Worm (Caenorhabditis elegans) whole organism, L1 larva: ENCODE results near the gene pals-26.
A peak's percentile ranks its signal among the peaks of the same experiment; 100 is the strongest.

Experiments used
- C04F5.9 ChIP-seq: sonication (generic microtip); optimal IDR thresholded peaks from 2 replicates; lab custom pipeline; 2016; ENCODE audit warnings: missing genetic modification characterization, missing compliant biosample characterization
- C16A3.4 ChIP-seq: fragments of 150-350 bp; optimal IDR thresholded peaks from 2 replicates; lab custom pipeline; 2014; ENCODE audit warnings: missing biosample characterization, missing genetic modification characterization
- alr-1 ChIP-seq: fragments of 200-800 bp; sonication (Bioruptor generic); optimal IDR thresholded peaks from 2 replicates; lab custom pipeline; 2018; ENCODE audit warnings: borderline replicate concordance, mild to moderate bottlenecking, missing genetic modification characterization, missing compliant biosample characterization
- aly-2 ChIP-seq: fragments of 150-350 bp; optimal IDR thresholded peaks from 2 replicates; lab custom pipeline; 2014; ENCODE audit warnings: missing biosample characterization, missing genetic modification characterization
- ama-1 ChIP-seq: fragments of 150-350 bp; optimal IDR thresholded peaks from 2 replicates; lab custom pipeline; 2014
- blmp-1 ChIP-seq: fragments of 150-350 bp; optimal IDR thresholded peaks from 2 replicates; lab custom pipeline; 2014; ENCODE audit warnings: missing biosample characterization, missing genetic modification characterization
- ceh-63 ChIP-seq: fragments of 200-800 bp; sonication (Bioruptor generic); optimal IDR thresholded peaks from 2 replicates; lab custom pipeline; 2018; ENCODE audit warnings: mild to moderate bottlenecking, missing genetic modification characterization, missing compliant biosample characterization
- ceh-90 ChIP-seq: sonication (generic microtip); optimal IDR thresholded peaks from 2 replicates; lab custom pipeline; 2016; ENCODE audit warnings: missing genetic modification characterization, missing compliant biosample characterization
- dpl-1 ChIP-seq, 3 experiments: fragments of 150-350 bp in 2 of 3; sonication (generic microtip) in 1 of 3; optimal IDR thresholded peaks; 2 replicates each; lab custom pipeline; 2014 to 2017; ENCODE audit warnings: missing biosample characterization in 3 of 3, missing genetic modification characterization in 3 of 3, missing genetic modification reagents in 3 of 3
- dsc-1 ChIP-seq: sonication (generic microtip); optimal IDR thresholded peaks from 2 replicates; lab custom pipeline; 2016; ENCODE audit warnings: mild to moderate bottlenecking, missing genetic modification characterization, missing compliant biosample characterization
- egl-13 ChIP-seq: sonication (generic microtip); optimal IDR thresholded peaks from 2 replicates; lab custom pipeline; 2016; ENCODE audit warnings: missing genotype, missing genetic modification reagents, missing genetic modification characterization, missing compliant biosample characterization
- elt-2 ChIP-seq: sonication (generic microtip); optimal IDR thresholded peaks from 2 replicates; lab custom pipeline; 2016; ENCODE audit warnings: missing genetic modification characterization, mild to moderate bottlenecking, inconsistent platforms, missing compliant biosample characterization, missing genetic modification reagents
- elt-3 ChIP-seq, 6 experiments: fragments of 150-350 bp in 1 of 6; sonication (generic microtip); optimal IDR thresholded peaks; 2 replicates each; lab custom pipeline; 2017 to 2018; ENCODE audit warnings: missing biosample characterization in 6 of 6, missing genetic modification characterization in 6 of 6, inconsistent platforms in 1 of 6
- fkh-10 ChIP-seq: sonication (generic microtip); optimal IDR thresholded peaks from 2 replicates; lab custom pipeline; 2017; ENCODE audit warnings: missing biosample characterization, missing genetic modification reagents, missing genetic modification characterization
- fos-1 ChIP-seq: fragments of 150-350 bp; optimal IDR thresholded peaks from 2 replicates; lab custom pipeline; 2014; ENCODE audit warnings: missing biosample characterization, missing genetic modification characterization
- grh-1 ChIP-seq: fragments of 200-800 bp; sonication (Bioruptor generic); IDR thresholded peaks from 2 replicates; pipeline ENCODE4 v1.3.6; 2022; ENCODE audit warnings: missing genetic modification reagents, missing genetic modification characterization, missing compliant biosample characterization
- hlh-17 ChIP-seq: fragments of 200-800 bp; sonication (Bioruptor generic); optimal IDR thresholded peaks from 2 replicates; lab custom pipeline; 2018; ENCODE audit warnings: missing genetic modification characterization, mild to moderate bottlenecking, missing compliant biosample characterization, moderate library complexity, borderline replicate concordance
- hpl-2 ChIP-seq: fragments of 150-350 bp; optimal IDR thresholded peaks from 2 replicates; lab custom pipeline; 2014; ENCODE audit warnings: missing biosample characterization, missing genetic modification reagents, missing genetic modification characterization
- irx-1 ChIP-seq: sonication (generic microtip); optimal IDR thresholded peaks from 2 replicates; lab custom pipeline; 2016; ENCODE audit warnings: missing genetic modification characterization, missing compliant biosample characterization
- lin-13 ChIP-seq: fragments of 150-350 bp; optimal IDR thresholded peaks from 2 replicates; lab custom pipeline; 2014; ENCODE audit warnings: missing biosample characterization, missing genetic modification reagents, missing genetic modification characterization
- lin-14 ChIP-seq: fragments of 200-800 bp; sonication (Bioruptor generic); optimal IDR thresholded peaks from 2 replicates; lab custom pipeline; 2018; ENCODE audit warnings: mild to moderate bottlenecking, missing genetic modification characterization, moderate library complexity, missing compliant biosample characterization
- lin-15B ChIP-seq: fragments of 150-350 bp; sonication (generic microtip); optimal IDR thresholded peaks from 3 replicates; lab custom pipeline; 2014; ENCODE audit warnings: missing biosample characterization, missing genetic modification characterization
- lin-35 ChIP-seq, 2 experiments: fragments of 150-350 bp; optimal IDR thresholded peaks; 2 replicates each; lab custom pipeline; 2014; ENCODE audit warnings: missing biosample characterization in 2 of 2, missing genetic modification characterization in 2 of 2, missing genetic modification reagents in 2 of 2
- lin-39 ChIP-seq: fragments of 150-350 bp; optimal IDR thresholded peaks from 2 replicates; lab custom pipeline; 2014; ENCODE audit warnings: missing biosample characterization, missing genetic modification reagents, missing genetic modification characterization
- lsy-2 ChIP-seq, 2 experiments: fragments of 150-350 bp; optimal IDR thresholded peaks; 2 replicates each; lab custom pipeline; 2014; ENCODE audit warnings: missing biosample characterization in 2 of 2, missing genetic modification characterization in 2 of 2
- mab-9 ChIP-seq: fragments of 200-800 bp; sonication (Bioruptor generic); IDR thresholded peaks from 2 replicates; pipeline ENCODE4 v1.3.6; 2022; ENCODE audit warnings: missing genetic modification reagents, missing genetic modification characterization, missing compliant biosample characterization
- mef-2 ChIP-seq: fragments of 150-350 bp; optimal IDR thresholded peaks from 2 replicates; lab custom pipeline; 2014; ENCODE audit warnings: missing biosample characterization, missing genetic modification characterization
- nhr-19 ChIP-seq: fragments of 200-800 bp; sonication (Bioruptor generic); conservative IDR thresholded peaks from 2 replicates; pipeline ENCODE4 v1.3.6; 2022; ENCODE audit warnings: missing genetic modification characterization, missing compliant biosample characterization
- nhr-20 ChIP-seq: sonication (generic microtip); optimal IDR thresholded peaks from 2 replicates; lab custom pipeline; 2016; ENCODE audit warnings: mild to moderate bottlenecking, missing genetic modification characterization, missing compliant biosample characterization
- nhr-71 ChIP-seq: sonication (generic microtip); optimal IDR thresholded peaks from 2 replicates; lab custom pipeline; 2016; ENCODE audit warnings: mild to moderate bottlenecking, missing genetic modification characterization, moderate library complexity, missing compliant biosample characterization
- nhr-77 ChIP-seq: fragments of 150-350 bp; optimal IDR thresholded peaks from 2 replicates; lab custom pipeline; 2014; ENCODE audit warnings: missing biosample characterization, missing genetic modification characterization
- nhr-85 ChIP-seq: sonication (generic microtip); peaks from one replicate; lab custom pipeline; 2016; ENCODE audit warnings: missing genetic modification characterization, inconsistent platforms, missing compliant biosample characterization
- pax-3 ChIP-seq: fragments of 200-800 bp; sonication (Bioruptor generic); optimal IDR thresholded peaks from 2 replicates; lab custom pipeline; 2018; ENCODE audit warnings: mild to moderate bottlenecking, missing genetic modification characterization, moderate library complexity, missing compliant biosample characterization
- pqm-1 ChIP-seq: sonication (generic microtip); optimal IDR thresholded peaks from 3 replicates; lab custom pipeline; 2017; ENCODE audit warnings: missing biosample characterization, missing genetic modification characterization
- skn-1 ChIP-seq: fragments of 150-350 bp; optimal IDR thresholded peaks from 2 replicates; lab custom pipeline; 2014; ENCODE audit warnings: missing biosample characterization, missing genetic modification characterization
- snpc-4 ChIP-seq: fragments of 150-350 bp; optimal IDR thresholded peaks from 2 replicates; lab custom pipeline; 2014; ENCODE audit warnings: missing biosample characterization, missing genetic modification characterization
- snu-23 ChIP-seq: sonication (generic microtip); optimal IDR thresholded peaks from 2 replicates; lab custom pipeline; 2016; ENCODE audit warnings: missing genetic modification characterization, missing compliant biosample characterization
- sox-4 ChIP-seq: sonication (generic microtip); optimal IDR thresholded peaks from 2 replicates; lab custom pipeline; 2016; ENCODE audit warnings: missing genetic modification characterization, missing compliant biosample characterization
- sptf-1 ChIP-seq: fragments of 150-350 bp; optimal IDR thresholded peaks from 2 replicates; lab custom pipeline; 2014; ENCODE audit warnings: missing biosample characterization, missing genetic modification characterization
- sup-37 ChIP-seq: fragments of 200-800 bp; sonication (Bioruptor generic); optimal IDR thresholded peaks from 2 replicates; lab custom pipeline; 2018; ENCODE audit warnings: mild to moderate bottlenecking, missing genetic modification characterization, missing compliant biosample characterization
- swsn-7 ChIP-seq: sonication (generic microtip); optimal IDR thresholded peaks from 2 replicates; lab custom pipeline; 2016; ENCODE audit warnings: missing genetic modification characterization, missing compliant biosample characterization
- tbx-2 ChIP-seq: sonication (generic microtip); optimal IDR thresholded peaks from 2 replicates; lab custom pipeline; 2016; ENCODE audit warnings: missing genetic modification characterization, missing compliant biosample characterization
- unc-130 ChIP-seq: fragments of 150-350 bp; optimal IDR thresholded peaks from 2 replicates; lab custom pipeline; 2017; ENCODE audit warnings: missing biosample characterization, missing genetic modification characterization, inconsistent platforms
- zip-4 ChIP-seq: fragments of 200-800 bp; sonication (Bioruptor generic); optimal IDR thresholded peaks from 2 replicates; lab custom pipeline; 2018; ENCODE audit warnings: mild to moderate bottlenecking, missing genetic modification characterization, moderate library complexity, missing compliant biosample characterization
- ztf-11 ChIP-seq, 2 experiments: sonication (generic microtip); optimal IDR thresholded peaks; 2 replicates each; lab custom pipeline; 2016 to 2017; ENCODE audit warnings: missing genetic modification characterization in 2 of 2, missing biosample characterization in 1 of 2, missing compliant biosample characterization in 1 of 2
- ztf-4 ChIP-seq: fragments of 150-350 bp; optimal IDR thresholded peaks from 2 replicates; lab custom pipeline; 2014; ENCODE audit warnings: missing biosample characterization, missing genetic modification characterization

pals-26 gene

ce11 chrIII:4412108-4413009 lies 37.4 kb downstream of the pals-26 start (continued):
- TF ChIP-seq unc-130 (peak; percentile 3), sox-4 (tag; lab: Kevin White, UChicago) (no peak), tbx-2 (tag; lab: Kevin White, UChicago) (peak; percentile 42), lin-13 (GFP tag; lab: Kevin White, UChicago) (no peak), nhr-85 (tag; lab: Kevin White, UChicago) (peak; percentile 80), lin-15B (tag; lab: Kevin White, UChicago) (no peak), sup-37 (GFP tag; lab: Kevin White, UChicago) (no peak), ama-1 (no peak), nhr-71 (tag; lab: Kevin White, UChicago) (peak; percentile 92), lin-39 (tag; lab: Kevin White, UChicago) (no peak), ztf-4 (tag; lab: Kevin White, UChicago) (peak; percentile 1), irx-1 (no peak), nhr-77 (tag; lab: Kevin White, UChicago) (no peak), mab-9 (GFP tag; lab: Robert Waterston, UW) (no peak), skn-1 (tag; lab: Kevin White, UChicago) (peak; percentile 10), dpl-1 (GFP tag; optimal IDR thresholded peaks at IDR 0.05; lab: Kevin White, UChicago) (peak; percentile 2 to 41 (median 4)), pax-3 (no peak), fos-1 (tag; lab: Kevin White, UChicago) (no peak), snpc-4 (tag; lab: Kevin White, UChicago) (peak; percentile 31), ceh-90 (tag; lab: Kevin White, UChicago) (no peak), snu-23 (GFP tag; lab: Kevin White, UChicago) (peak; percentile 78), egl-13 (tag; lab: Kevin White, UChicago) (no peak), C04F5.9 (tag; lab: Kevin White, UChicago) (no peak), C16A3.4 (tag; lab: Kevin White, UChicago) (peak; percentile 27), aly-2 (tag; lab: Kevin White, UChicago) (no peak), mef-2 (tag; lab: Kevin White, UChicago) (no peak), hpl-2 (GFP tag; lab: Kevin White, UChicago) (no peak), fkh-10 (GFP tag; lab: Kevin White, UChicago) (no peak), grh-1 (GFP tag; lab: Robert Waterston, UW) (no peak), hlh-17 (GFP tag; lab: Kevin White, UChicago) (no peak), lin-35 (GFP tag; optimal IDR thresholded peaks at IDR 0.05; lab: Kevin White, UChicago) (peak; percentile 6 to 41), sptf-1 (tag; lab: Kevin White, UChicago) (no peak), ceh-63 (no peak), swsn-7 (peak; percentile 24), alr-1 (tag; lab: Kevin White, UChicago) (no peak), dsc-1 (peak; percentile 64), ztf-11 (tag; optimal IDR thresholded peaks at IDR 0.05; lab: Kevin White, UChicago) (no peak), zip-4 (GFP tag; lab: Kevin White, UChicago) (no peak)

ce11 chrIII:4413099-4413498 lies 38.1 kb downstream of the pals-26 start, which contains the start of gene mpc-1:
mpc-1 (plus strand) TSS chrIII:4413457.
- TF ChIP-seq ceh-63, result no peak
- peak; percentile 72 for TF ChIP-seq nhr-85 (tag; lab: Kevin White, UChicago)
- TF ChIP-seq blmp-1, result peak; percentile 44
- no peak for TF ChIP-seq lin-39 (tag; lab: Kevin White, UChicago)
- TF ChIP-seq lin-35 (GFP tag; optimal IDR thresholded peaks at IDR 0.05; lab: Kevin White, UChicago), result peak in 1 of 2 experiments; percentile 24
- TF ChIP-seq dpl-1 (GFP tag; optimal IDR thresholded peaks at IDR 0.05; lab: Kevin White, UChicago), result no peak
- TF ChIP-seq lin-14 (GFP tag; lab: Kevin White, UChicago), result peak; percentile 54
- 0 out of 2 replicates have a peak, but pooled peaks have one; percentile 8 for TF ChIP-seq nhr-19
- peak; percentile 86 for TF ChIP-seq elt-2
- TF ChIP-seq snu-23 (GFP tag; lab: Kevin White, UChicago), result peak; percentile 18
- peak; percentile 1 for TF ChIP-seq nhr-20 (tag; lab: Kevin White, UChicago)
- TF ChIP-seq hpl-2 (GFP tag; lab: Kevin White, UChicago), result no peak
- peak in 4 of 6 experiments; percentile 9 to 96 (median 52) for TF ChIP-seq elt-3 (tag; optimal IDR thresholded peaks at IDR 0.05; lab: Kevin White, UChicago)
- TF ChIP-seq lsy-2 (tag; optimal IDR thresholded peaks at IDR 0.05; lab: Kevin White, UChicago), result peak; percentile 1 to 29
- peak; percentile 25 for TF ChIP-seq skn-1 (tag; lab: Kevin White, UChicago)
- peak; percentile 53 for TF ChIP-seq pqm-1
- peak; percentile 53 for TF ChIP-seq nhr-71 (tag; lab: Kevin White, UChicago)
